Worm (Caenorhabditis elegans) whole organism, L3 larva: ENCODE data around the gene fbxb-98.

Experiments used
- aly-2 ChIP-seq: fragments of 150-350 bp; optimal IDR thresholded peaks from 2 replicates; lab custom pipeline; 2014; ENCODE audit warnings: missing biosample characterization, missing genetic modification characterization
- ama-1 ChIP-seq: fragments of 150-350 bp; optimal IDR thresholded peaks from 2 replicates; lab custom pipeline; 2018
- mdl-1 ChIP-seq: fragments of 150-350 bp; optimal IDR thresholded peaks from 2 replicates; lab custom pipeline; 2014; ENCODE audit warnings: missing biosample characterization, missing genetic modification characterization
- nhr-25 ChIP-seq: sonication (generic microtip); optimal IDR thresholded peaks from 2 replicates; lab custom pipeline; 2017; ENCODE audit warnings: missing biosample characterization, missing genetic modification characterization

ce11 chrII:1889071-1889470 lies 26.6 kb downstream of the fbxb-98 start, which contains the start of gene math-8:
- TF ChIP-seq aly-2 (no peak), ama-1 (lab: Kevin White, UChicago) (no peak), mdl-1 (tag; lab: Kevin White, UChicago) (no peak), nhr-25 (tag; lab: Kevin White, UChicago) (no peak)
